Worm (Caenorhabditis elegans): ENCODE data around the gene dos-2.

ce11 chrII:4002134-4002533 lies 26.1 kb downstream of the dos-2 start:
- TF ChIP-seq set-16 (GFP tag; IDR thresholded peaks at IDR 0.05) (no peak), ama-1 (optimal IDR thresholded peaks at IDR 0.05) (no peak), fos-1 (tag; optimal IDR thresholded peaks at IDR 0.05) (no peak)
